Worm (Caenorhabditis elegans) whole organism, mixed stage, embryonic: ENCODE measurements around the gene vab-1.

Source experiments
- M03D4.4 ChIP-seq: sonication (generic microtip); optimal IDR thresholded peaks from 2 replicates; lab custom pipeline; 2017; ENCODE audit warnings: mild to moderate bottlenecking, missing genetic modification characterization, missing compliant biosample characterization
- ceh-39 ChIP-seq: fragments of 150-350 bp; optimal IDR thresholded peaks from 2 replicates; lab custom pipeline; 2014; ENCODE audit warnings: missing biosample characterization, missing genetic modification characterization
- elt-1 ChIP-seq: sonication (generic microtip); optimal IDR thresholded peaks from 2 replicates; lab custom pipeline; 2017; ENCODE audit warnings: missing genetic modification characterization, mild to moderate bottlenecking, missing compliant biosample characterization, antibody characterized with exemption, moderate library complexity, borderline replicate concordance; ENCODE audit not compliant: insufficient read depth
- elt-3 ChIP-seq: fragments of 150-350 bp; optimal IDR thresholded peaks from 2 replicates; lab custom pipeline; 2014; ENCODE audit warnings: missing biosample characterization, missing genetic modification characterization
- mab-5 ChIP-seq: fragments of 150-350 bp; optimal IDR thresholded peaks from 2 replicates; lab custom pipeline; 2014; ENCODE audit warnings: missing biosample characterization, missing genetic modification characterization
- unc-62 ChIP-seq: fragments of 150-350 bp; optimal IDR thresholded peaks from 2 replicates; lab custom pipeline; 2014; ENCODE audit warnings: missing biosample characterization, missing genetic modification reagents, missing genetic modification characterization

ce11 chrII:4548408-4548807 is 23.4 kb upstream of the vab-1 start:
- no peak for TF ChIP-seq M03D4.4
- TF ChIP-seq elt-1 (tag; lab: Kevin White, UChicago): no peak
- no peak for TF ChIP-seq mab-5 (tag; lab: Kevin White, UChicago)
- no peak for TF ChIP-seq ceh-39 (tag; lab: Kevin White, UChicago)
- no peak for TF ChIP-seq elt-3
- no peak for TF ChIP-seq unc-62
